Fruit fly (Drosophila melanogaster) whole organism, pupa: ENCODE measurements around the gene blot.
A peak's percentile ranks its signal among the peaks of the same experiment; 100 is the strongest.

ENCODE experiments used
- CG10348 ChIP-seq: fragments of 200-800 bp; sonication (Bioruptor generic); IDR thresholded peaks from 2 replicates; pipeline ENCODE4 v1.3.6; 2022; ENCODE audit warnings: missing biosample characterization, missing genetic modification characterization
- CG12605 ChIP-seq: fragments of 200-800 bp; sonication (Bioruptor generic); IDR thresholded peaks from 2 replicates; pipeline ENCODE4 v1.3.6; 2022; ENCODE audit warnings: missing biosample characterization, missing genetic modification characterization
- CG13204 ChIP-seq: fragments of 200-800 bp; sonication (Bioruptor generic); optimal IDR thresholded peaks from 2 replicates; lab custom pipeline; 2018; ENCODE audit warnings: missing biosample characterization, mild to moderate bottlenecking, missing genetic modification characterization, moderate library complexity
- CG14655 ChIP-seq: fragments of 200-800 bp; sonication (Bioruptor generic); optimal IDR thresholded peaks from 3 replicates; lab custom pipeline; 2017; ENCODE audit warnings: mild to moderate bottlenecking, missing biosample characterization, missing genetic modification reagents, missing genetic modification characterization
- CG15710 ChIP-seq: fragments of 200-800 bp; sonication (Bioruptor generic); optimal IDR thresholded peaks from 2 replicates; lab custom pipeline; 2018; ENCODE audit warnings: missing biosample characterization, mild to moderate bottlenecking, missing genetic modification characterization, moderate library complexity
- CG17806 ChIP-seq: fragments of 200-800 bp; sonication (Bioruptor generic); optimal IDR thresholded peaks from 2 replicates; lab custom pipeline; 2018; ENCODE audit warnings: missing biosample characterization, mild to moderate bottlenecking, missing genetic modification characterization, moderate library complexity
- CG32121 ChIP-seq: fragments of 200-800 bp; sonication (Bioruptor generic); IDR thresholded peaks from 2 replicates; pipeline ENCODE4 v1.3.6; 2022; ENCODE audit warnings: missing biosample characterization, missing genetic modification characterization
- CG34367 ChIP-seq: fragments of 200-800 bp; sonication (Bioruptor generic); optimal IDR thresholded peaks from 2 replicates; lab custom pipeline; 2018; ENCODE audit warnings: missing biosample characterization, mild to moderate bottlenecking, missing genetic modification characterization
- CG4496 ChIP-seq: fragments of 200-800 bp; sonication (Bioruptor generic); IDR thresholded peaks from 3 replicates; pipeline ENCODE4 v1.3.6; 2022; ENCODE audit warnings: missing biosample characterization, missing genetic modification characterization
- CG8159 ChIP-seq: fragments of 200-800 bp; sonication (Bioruptor generic); optimal IDR thresholded peaks from 3 replicates; lab custom pipeline; 2018; ENCODE audit warnings: missing biosample characterization, mild to moderate bottlenecking, missing genetic modification characterization, moderate library complexity
- CG8301 ChIP-seq: fragments of 200-800 bp; sonication (Bioruptor generic); optimal IDR thresholded peaks from 2 replicates; lab custom pipeline; 2018; ENCODE audit warnings: missing biosample characterization, mild to moderate bottlenecking, missing genetic modification characterization
- CG9948 ChIP-seq: fragments of 200-800 bp; sonication (Bioruptor generic); optimal IDR thresholded peaks from 2 replicates; lab custom pipeline; 2018; ENCODE audit warnings: missing biosample characterization, mild to moderate bottlenecking, missing genetic modification characterization, moderate library complexity
- D1 ChIP-seq: fragments of 200-800 bp; sonication (Bioruptor generic); optimal IDR thresholded peaks from 2 replicates; lab custom pipeline; 2018; ENCODE audit warnings: missing biosample characterization, mild to moderate bottlenecking, missing genetic modification characterization, moderate library complexity
- EcR ChIP-seq: fragments of 200-800 bp; sonication (Bioruptor generic); optimal IDR thresholded peaks from 3 replicates; lab custom pipeline; 2019; ENCODE audit warnings: missing biosample characterization, missing genetic modification characterization, mild to moderate bottlenecking, moderate library complexity, missing genetic modification reagents
- Ets98B ChIP-seq: fragments of 200-800 bp; sonication (Bioruptor generic); IDR thresholded peaks from 2 replicates; pipeline ENCODE4 v1.3.6; 2022; ENCODE audit warnings: missing biosample characterization, missing genetic modification characterization
- Pif1A ChIP-seq: fragments of 200-800 bp; sonication (Bioruptor generic); optimal IDR thresholded peaks from 3 replicates; lab custom pipeline; 2016; ENCODE audit warnings: missing biosample characterization, missing genetic modification characterization
- Pif1B ChIP-seq: fragments of 200-800 bp; sonication (Bioruptor generic); optimal IDR thresholded peaks from 3 replicates; lab custom pipeline; 2016; ENCODE audit warnings: missing biosample characterization, missing genetic modification characterization
- Snoo ChIP-seq: fragments of 200-800 bp; sonication (Bioruptor generic); optimal IDR thresholded peaks from 3 replicates; lab custom pipeline; 2017; ENCODE audit warnings: missing biosample characterization, mild to moderate bottlenecking, missing genetic modification characterization, inconsistent platforms
- fd96Ca ChIP-seq: fragments of 200-800 bp; sonication (Bioruptor generic); IDR thresholded peaks from 3 replicates; pipeline ENCODE4 v1.3.6; 2022; ENCODE audit warnings: missing biosample characterization, missing genetic modification characterization
- gl ChIP-seq: fragments of 200-800 bp; sonication (Bioruptor generic); optimal IDR thresholded peaks from 2 replicates; lab custom pipeline; 2018; ENCODE audit warnings: missing biosample characterization, mild to moderate bottlenecking, missing genetic modification characterization
- rn ChIP-seq: fragments of 200-800 bp; sonication (Bioruptor generic); IDR thresholded peaks from 2 replicates; pipeline ENCODE4 v1.3.6; 2022; ENCODE audit warnings: missing biosample characterization, missing genetic modification characterization

Gene blot

DNA sequence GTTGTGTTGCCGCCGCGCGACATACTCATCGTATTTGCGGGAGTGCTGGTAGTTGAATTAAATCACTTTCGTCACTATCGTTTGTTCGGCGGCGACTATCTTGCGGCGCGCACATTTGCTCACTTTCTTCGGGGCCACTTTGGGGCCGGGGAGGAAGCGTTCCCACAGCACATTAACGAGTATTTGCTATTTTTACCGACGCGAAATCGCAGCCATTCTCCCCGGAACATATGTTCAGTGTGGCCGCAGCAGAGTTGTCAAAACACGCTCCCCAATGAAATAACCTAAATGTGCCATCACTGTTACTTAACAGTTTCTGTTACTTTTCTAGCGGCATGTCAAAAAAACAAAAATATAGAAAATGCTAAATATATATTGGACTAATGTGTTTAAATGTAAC, 11.6 kb upstream of the blot start, which contains the start of gene frc:
frc (minus strand) TSS at position 244 of the 400 bp plus-strand sequence.
- no peak for TF ChIP-seq EcR (GFP tag; lab: Kevin White, UChicago)
- peak; percentile 43; the same call in 1 of the 2 replicates for TF ChIP-seq CG32121
- TF ChIP-seq CG12605, result 0 out of 2 replicates have a peak, but pooled peaks have one; percentile 24
- TF ChIP-seq CG4496 (GFP tag; lab: Robert Waterston, UW), result peak; percentile 61; the same call in 2 of the 3 replicates
- TF ChIP-seq, all 21 proteins: peak for 3

DNA sequence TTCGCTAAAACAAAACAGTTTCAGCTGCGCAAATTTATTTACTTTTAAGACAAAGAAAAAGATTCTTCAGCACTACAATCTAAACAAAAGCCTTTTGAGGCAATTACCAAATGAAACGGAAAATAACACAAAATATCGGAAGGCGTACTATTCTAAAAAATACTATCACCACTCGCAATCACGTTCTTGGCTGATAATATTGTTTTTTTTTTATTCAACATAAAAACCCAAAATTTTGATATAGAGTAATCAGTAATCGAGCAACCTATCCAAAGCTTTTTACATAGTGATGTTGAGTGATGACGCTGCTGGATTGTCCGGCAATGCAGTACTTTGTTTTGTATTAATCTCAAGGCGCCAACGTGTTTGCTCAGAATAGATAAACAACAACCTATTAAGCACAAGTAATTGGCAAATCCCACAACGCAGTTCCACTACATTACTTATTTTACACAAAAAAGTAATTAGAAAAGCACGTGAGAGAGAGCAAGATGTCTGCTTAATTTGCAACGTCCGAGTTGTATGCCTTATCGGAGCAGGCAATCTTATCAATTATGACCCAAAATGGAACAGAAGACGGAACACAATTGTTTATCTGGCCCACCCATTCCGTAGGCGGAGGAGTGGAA, 9.8 kb upstream of the blot start:
- TF ChIP-seq Ets98B (GFP tag; lab: Robert Waterston, UW) (no peak), CG12605 (peak; percentile 15; the same call in 1 of the 2 replicates), Pif1A (GFP tag; lab: Kevin White, UChicago) (peak; percentile 32), EcR (GFP tag; lab: Kevin White, UChicago) (no peak), CG8159 (tag; lab: Kevin White, UChicago) (peak; percentile 33), CG13204 (no peak), CG8301 (peak; percentile 18), CG4496 (GFP tag; lab: Robert Waterston, UW) (no peak), CG9948 (tag; lab: Kevin White, UChicago) (no peak), fd96Ca (no peak), CG10348 (GFP tag; lab: Robert Waterston, UW) (no peak), Pif1B (GFP tag; lab: Kevin White, UChicago) (no peak), gl (tag; lab: Kevin White, UChicago) (no peak), Snoo (no peak), CG34367 (tag; lab: Kevin White, UChicago) (no peak), CG32121 (no peak), CG15710 (tag; lab: Kevin White, UChicago) (no peak), rn (GFP tag; lab: Robert Waterston, UW) (no peak), CG14655 (GFP tag; lab: Kevin White, UChicago) (peak; percentile 30), CG17806 (no peak), D1 (tag; lab: Kevin White, UChicago) (no peak)

DNA sequence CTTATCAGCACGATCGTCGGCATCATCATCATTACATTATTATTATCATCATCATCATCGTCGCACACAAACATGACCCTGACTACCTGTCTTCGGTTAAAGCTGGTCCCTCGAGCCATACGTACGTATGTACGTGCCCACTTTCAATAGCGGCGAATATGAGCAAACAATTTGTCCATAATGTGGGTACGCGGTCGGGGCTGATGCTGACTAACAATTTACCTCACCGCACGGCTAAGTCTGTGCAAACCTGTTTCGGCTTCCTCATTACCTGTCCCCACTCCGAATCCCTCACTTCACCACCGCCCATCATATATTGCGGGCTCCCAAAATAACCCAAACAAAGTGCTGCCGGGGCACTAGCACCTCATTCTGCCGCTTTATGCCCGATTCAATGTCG, 9.1 kb upstream of the blot start:
- no peak for TF ChIP-seq Snoo
- no peak for TF ChIP-seq CG34367 (tag; lab: Kevin White, UChicago)
- TF ChIP-seq CG13204, result no peak
- TF ChIP-seq Pif1A (GFP tag; lab: Kevin White, UChicago), result no peak
- peak; percentile 39 for TF ChIP-seq EcR (GFP tag; lab: Kevin White, UChicago)
- TF ChIP-seq CG9948 (tag; lab: Kevin White, UChicago), result no peak
- peak; percentile 50; the same call in 2 of the 3 replicates for TF ChIP-seq CG4496 (GFP tag; lab: Robert Waterston, UW)
- no peak for TF ChIP-seq D1 (tag; lab: Kevin White, UChicago)
- no peak for TF ChIP-seq CG10348 (GFP tag; lab: Robert Waterston, UW)
- no peak for TF ChIP-seq CG8159 (tag; lab: Kevin White, UChicago)
- TF ChIP-seq gl (tag; lab: Kevin White, UChicago), result no peak
- 0 out of 3 replicates have a peak, but pooled peaks have one; percentile 23 for TF ChIP-seq fd96Ca
- TF ChIP-seq, all 21 proteins: peak for 3

DNA sequence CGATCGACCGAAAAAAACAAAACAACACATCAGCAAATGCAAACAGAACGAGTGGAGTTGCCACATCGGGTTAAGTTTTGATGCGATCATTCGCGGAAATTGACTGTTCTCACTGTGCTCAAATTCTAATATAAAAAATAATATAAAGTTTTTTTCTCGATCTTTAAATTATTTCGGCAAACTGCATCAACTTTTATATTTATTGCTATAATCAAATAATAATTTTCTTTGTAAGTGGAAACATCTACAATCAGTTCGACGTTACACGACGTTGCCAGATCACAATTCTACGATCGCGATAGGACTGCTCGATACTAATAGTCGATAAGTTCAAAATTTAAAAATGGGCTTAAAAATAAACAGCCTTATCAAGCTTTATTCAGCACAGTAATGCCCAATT, 7.5 kb upstream of the blot start, which contains the start of gene Gorab:
Gorab (minus strand) TSS at position 58 of the 400 bp plus-strand sequence.
- TF ChIP-seq Pif1A (GFP tag; lab: Kevin White, UChicago), result peak; percentile 79
- TF ChIP-seq CG9948 (tag; lab: Kevin White, UChicago), result peak; percentile 80
- no peak for TF ChIP-seq gl (tag; lab: Kevin White, UChicago)
- peak; percentile 85 for TF ChIP-seq CG15710 (tag; lab: Kevin White, UChicago)
- peak; percentile 68 for TF ChIP-seq CG34367 (tag; lab: Kevin White, UChicago)
- TF ChIP-seq CG8159 (tag; lab: Kevin White, UChicago), result peak; percentile 78
- TF ChIP-seq CG8301, result peak; percentile 73
- peak; percentile 92 for TF ChIP-seq CG32121
- TF ChIP-seq D1 (tag; lab: Kevin White, UChicago), result no peak
- TF ChIP-seq rn (GFP tag; lab: Robert Waterston, UW), result peak; percentile 90
- TF ChIP-seq CG4496 (GFP tag; lab: Robert Waterston, UW), result peak; percentile 96
- no peak for TF ChIP-seq EcR (GFP tag; lab: Kevin White, UChicago)
- TF ChIP-seq CG14655 (GFP tag; lab: Kevin White, UChicago), result peak; percentile 80
- peak; percentile 81 for TF ChIP-seq Snoo
- TF ChIP-seq CG17806, result peak; percentile 86
- peak; percentile 76 for TF ChIP-seq Pif1B (GFP tag; lab: Kevin White, UChicago)
- peak; percentile 85 for TF ChIP-seq CG10348 (GFP tag; lab: Robert Waterston, UW)
- TF ChIP-seq CG13204, result no peak
- TF ChIP-seq CG12605, result peak; percentile 86
- peak; percentile 91 for TF ChIP-seq fd96Ca
- peak; percentile 91 for TF ChIP-seq Ets98B (GFP tag; lab: Robert Waterston, UW)
- TF ChIP-seq, all 21 proteins: peak for 17

DNA sequence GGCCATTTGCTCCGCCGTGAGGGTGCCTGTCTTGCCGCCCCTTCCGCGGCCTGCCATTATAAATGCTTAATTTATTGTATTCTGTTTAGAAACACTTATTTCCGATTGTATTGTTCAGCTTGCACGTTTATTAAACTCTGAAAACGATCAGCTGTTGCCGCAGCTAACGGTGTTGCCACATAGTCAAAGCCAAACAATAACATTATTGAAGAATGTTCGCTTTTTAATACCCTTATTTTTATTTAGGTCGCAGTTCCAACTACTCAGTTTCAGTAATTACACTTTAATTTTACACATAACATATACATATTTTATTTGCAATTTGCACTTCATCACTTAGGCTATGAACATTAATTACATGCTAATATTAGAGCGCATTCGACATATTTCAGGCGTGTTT, 5.7 kb upstream of the blot start, which contains the start of gene Polr3G:
Polr3G (minus strand) TSS at position 118 of the 400 bp plus-strand sequence.
- TF ChIP-seq CG9948 (tag; lab: Kevin White, UChicago) (no peak), CG8159 (tag; lab: Kevin White, UChicago) (no peak), CG12605 (no peak), Snoo (peak; percentile 16), EcR (GFP tag; lab: Kevin White, UChicago) (no peak), CG13204 (no peak), CG8301 (no peak), CG14655 (GFP tag; lab: Kevin White, UChicago) (no peak), CG17806 (peak; percentile 2), CG4496 (GFP tag; lab: Robert Waterston, UW) (no peak), Pif1A (GFP tag; lab: Kevin White, UChicago) (no peak), CG10348 (GFP tag; lab: Robert Waterston, UW) (no peak)
